Fruit fly (Drosophila melanogaster) whole organism, prepupa: Measurements from ENCODE around the gene RAF2.
A peak's percentile ranks its signal among the peaks of the same experiment; 100 is the strongest.

Experiments
- CG11294 ChIP-seq: fragments of 200-800 bp; sonication (Bioruptor generic); IDR thresholded peaks from 2 replicates; pipeline ENCODE4 v1.3.6; 2022; ENCODE audit warnings: missing biosample characterization, missing genetic modification characterization
- CG16779 ChIP-seq: fragments of 200-800 bp; sonication (Bioruptor generic); optimal IDR thresholded peaks from 3 replicates; lab custom pipeline; 2017; ENCODE audit warnings: missing biosample characterization, mild to moderate bottlenecking, missing genetic modification characterization
- CG31627 ChIP-seq: fragments of 200-800 bp; sonication (Bioruptor generic); optimal IDR thresholded peaks from 3 replicates; lab custom pipeline; 2016; ENCODE audit warnings: missing biosample characterization, missing genetic modification characterization
- CG32006 ChIP-seq: fragments of 200-800 bp; sonication (Bioruptor generic); optimal IDR thresholded peaks from 3 replicates; lab custom pipeline; 2017; ENCODE audit warnings: missing biosample characterization, mild to moderate bottlenecking, missing genetic modification characterization
- CG34406 ChIP-seq: fragments of 200-800 bp; sonication (Bioruptor generic); optimal IDR thresholded peaks from 3 replicates; lab custom pipeline; 2016; ENCODE audit warnings: missing biosample characterization, missing genetic modification characterization
- CG3919 ChIP-seq: fragments of 200-800 bp; sonication (Bioruptor generic); optimal IDR thresholded peaks from 3 replicates; lab custom pipeline; 2016; ENCODE audit warnings: missing biosample characterization, missing genetic modification characterization
- CG4318 ChIP-seq: fragments of 200-800 bp; sonication (Bioruptor generic); optimal IDR thresholded peaks from 3 replicates; lab custom pipeline; 2017; ENCODE audit warnings: missing biosample characterization, mild to moderate bottlenecking, missing genetic modification characterization
- CG6163 ChIP-seq: fragments of 200-800 bp; sonication (Bioruptor generic); IDR thresholded peaks from 3 replicates; pipeline ENCODE4 v1.3.6; 2022; ENCODE audit warnings: missing biosample characterization, missing genetic modification characterization
- CG6276 ChIP-seq: fragments of 200-800 bp; sonication (Bioruptor generic); optimal IDR thresholded peaks from 2 replicates; lab custom pipeline; 2017; ENCODE audit warnings: missing biosample characterization, mild to moderate bottlenecking, missing genetic modification characterization
- CG6792 ChIP-seq: fragments of 200-800 bp; sonication (Bioruptor generic); optimal IDR thresholded peaks from 3 replicates; lab custom pipeline; 2016; ENCODE audit warnings: missing biosample characterization, missing genetic modification characterization
- CG6854 ChIP-seq: fragments of 200-800 bp; sonication (Bioruptor generic); optimal IDR thresholded peaks from 2 replicates; lab custom pipeline; 2017; ENCODE audit warnings: missing biosample characterization, mild to moderate bottlenecking, missing genetic modification characterization
- CG8119 ChIP-seq: fragments of 200-800 bp; sonication (Bioruptor generic); IDR thresholded peaks from 3 replicates; pipeline ENCODE4 v1.3.6; 2022; ENCODE audit warnings: missing biosample characterization, missing genetic modification characterization
- CG8319 ChIP-seq: fragments of 200-800 bp; sonication (Bioruptor generic); optimal IDR thresholded peaks from 3 replicates; lab custom pipeline; 2016; ENCODE audit warnings: missing biosample characterization, missing genetic modification characterization
- CG8632 ChIP-seq: fragments of 200-800 bp; sonication (Bioruptor generic); optimal IDR thresholded peaks from 3 replicates; lab custom pipeline; 2016; ENCODE audit warnings: missing biosample characterization, missing genetic modification characterization
- CG9139 ChIP-seq: fragments of 200-800 bp; sonication (Bioruptor generic); optimal IDR thresholded peaks from 3 replicates; lab custom pipeline; 2017; ENCODE audit warnings: missing biosample characterization, mild to moderate bottlenecking, missing genetic modification characterization
- Eip75B ChIP-seq: fragments of 200-800 bp; sonication (Bioruptor generic); optimal IDR thresholded peaks from 3 replicates; lab custom pipeline; 2016; ENCODE audit warnings: missing biosample characterization, missing genetic modification characterization
- Eip78C ChIP-seq: fragments of 200-800 bp; sonication (Bioruptor generic); peaks from one replicate; lab custom pipeline; 2016; ENCODE audit warnings: missing biosample characterization, missing genetic modification characterization
- Eip93F ChIP-seq: fragments of 200-800 bp; sonication (Bioruptor generic); optimal IDR thresholded peaks from 2 replicates; lab custom pipeline; 2016; ENCODE audit warnings: missing biosample characterization, mild to moderate bottlenecking, missing genetic modification characterization
- Ets21C ChIP-seq: fragments of 200-800 bp; sonication (Bioruptor generic); optimal IDR thresholded peaks from 3 replicates; lab custom pipeline; 2016; ENCODE audit warnings: missing biosample characterization, missing genetic modification characterization
- Gug ChIP-seq: fragments of 200-800 bp; sonication (Bioruptor generic); IDR thresholded peaks from 2 replicates; pipeline ENCODE4 v1.3.6; 2022; ENCODE audit warnings: missing biosample characterization, missing genetic modification characterization
- Hr39 ChIP-seq: fragments of 200-800 bp; sonication (Bioruptor generic); optimal IDR thresholded peaks from 2 replicates; lab custom pipeline; 2016; ENCODE audit warnings: missing biosample characterization, missing genetic modification characterization
- Lpt ChIP-seq: fragments of 200-800 bp; sonication (Bioruptor generic); optimal IDR thresholded peaks from 3 replicates; lab custom pipeline; 2016; ENCODE audit warnings: missing biosample characterization, missing genetic modification characterization
- Met ChIP-seq: fragments of 200-800 bp; sonication (Bioruptor generic); optimal IDR thresholded peaks from 3 replicates; lab custom pipeline; 2016; ENCODE audit warnings: missing biosample characterization, missing genetic modification characterization
- Sox102F ChIP-seq: fragments of 200-800 bp; sonication (Bioruptor generic); optimal IDR thresholded peaks from 2 replicates; lab custom pipeline; 2016; ENCODE audit warnings: missing biosample characterization, mild to moderate bottlenecking, missing genetic modification characterization
- Sox15 ChIP-seq: fragments of 200-800 bp; sonication (Bioruptor generic); optimal IDR thresholded peaks from 3 replicates; lab custom pipeline; 2016; ENCODE audit warnings: missing biosample characterization, missing genetic modification characterization
- achi ChIP-seq: fragments of 200-800 bp; sonication (Bioruptor generic); optimal IDR thresholded peaks from 3 replicates; lab custom pipeline; 2016; ENCODE audit warnings: missing biosample characterization, missing genetic modification characterization
- acj6 ChIP-seq: fragments of 200-800 bp; sonication (Bioruptor generic); optimal IDR thresholded peaks from 3 replicates; lab custom pipeline; 2016; ENCODE audit warnings: missing biosample characterization, missing genetic modification characterization
- cyc ChIP-seq: fragments of 200-800 bp; sonication (Bioruptor generic); optimal IDR thresholded peaks from 3 replicates; lab custom pipeline; 2016; ENCODE audit warnings: missing biosample characterization, missing genetic modification characterization
- dac ChIP-seq: fragments of 200-800 bp; sonication (Bioruptor generic); optimal IDR thresholded peaks from 2 replicates; lab custom pipeline; 2017; ENCODE audit warnings: missing biosample characterization, mild to moderate bottlenecking, missing genetic modification characterization
- dsx ChIP-seq: fragments of 200-800 bp; optimal IDR thresholded peaks from 3 replicates; lab custom pipeline; 2019; ENCODE audit warnings: missing biosample characterization, mild to moderate bottlenecking, missing genetic modification characterization, moderate library complexity; ENCODE audit not compliant: poor library complexity, severe bottlenecking
- eg ChIP-seq: fragments of 200-800 bp; sonication (Bioruptor generic); IDR thresholded peaks from 3 replicates; pipeline ENCODE4 v1.3.6; 2022; ENCODE audit warnings: missing biosample characterization, missing genetic modification characterization
- fd59A ChIP-seq: fragments of 200-800 bp; sonication (Bioruptor generic); optimal IDR thresholded peaks from 2 replicates; lab custom pipeline; 2017; ENCODE audit warnings: missing biosample characterization, mild to moderate bottlenecking, missing genetic modification characterization, missing genetic modification reagents
- fkh ChIP-seq: fragments of 200-800 bp; sonication (Bioruptor generic); optimal IDR thresholded peaks from 3 replicates; lab custom pipeline; 2017; ENCODE audit warnings: missing biosample characterization, mild to moderate bottlenecking, missing genetic modification characterization, moderate library complexity
- spab ChIP-seq: fragments of 200-800 bp; sonication (Bioruptor generic); optimal IDR thresholded peaks from 2 replicates; lab custom pipeline; 2017; ENCODE audit warnings: missing biosample characterization, mild to moderate bottlenecking, missing genetic modification characterization, missing genetic modification reagents
- ss ChIP-seq, 2 experiments: fragments of 200-800 bp; sonication (Bioruptor generic); optimal IDR thresholded peaks; 2 replicates in 1 of 2; 3 replicates in 1 of 2; lab custom pipeline; 2017 to 2018; ENCODE audit warnings: mild to moderate bottlenecking in 2 of 2, missing biosample characterization in 2 of 2, missing genetic modification characterization in 2 of 2, moderate library complexity in 1 of 2
- svp ChIP-seq: fragments of 200-800 bp; sonication (Bioruptor generic); peaks from one replicate; lab custom pipeline; 2016; ENCODE audit warnings: missing biosample characterization, missing genetic modification characterization
- topi ChIP-seq: fragments of 200-800 bp; sonication (Bioruptor generic); optimal IDR thresholded peaks from 3 replicates; lab custom pipeline; 2016; ENCODE audit warnings: missing biosample characterization, missing genetic modification characterization
- vri ChIP-seq: fragments of 200-800 bp; sonication (Bioruptor generic); optimal IDR thresholded peaks from 3 replicates; lab custom pipeline; 2016; ENCODE audit warnings: missing biosample characterization, mild to moderate bottlenecking, missing genetic modification characterization

RAF2 gene

DNA sequence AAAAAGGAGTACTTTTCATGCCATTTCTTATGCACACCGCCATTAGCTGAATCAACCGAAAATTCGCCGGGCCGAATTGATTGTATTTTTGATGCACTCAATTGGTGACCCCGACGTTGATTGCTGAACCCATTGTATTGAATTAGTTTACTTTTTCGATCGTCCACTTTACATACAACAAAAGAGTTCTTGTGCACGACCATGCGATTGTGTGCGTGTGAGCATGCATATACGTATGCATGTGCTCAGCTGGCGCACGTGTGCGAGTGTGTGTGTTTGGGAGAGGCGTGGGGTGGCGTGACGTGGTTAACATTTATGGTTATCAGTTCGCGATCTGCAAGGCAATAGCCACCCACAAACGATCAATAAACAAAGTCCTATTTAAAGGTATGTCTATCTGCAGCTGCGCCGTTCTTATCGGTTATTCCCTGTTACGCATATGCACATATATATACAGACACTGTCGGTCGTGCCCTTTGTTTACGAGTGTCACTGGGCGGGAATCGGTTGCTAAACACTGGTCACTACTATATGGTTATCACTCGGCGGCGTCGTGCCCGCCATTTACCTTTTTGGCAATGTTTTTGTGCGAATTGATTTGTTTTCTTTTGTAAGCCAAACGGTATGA is 761 bp upstream of the RAF2 start (continued):
- TF ChIP-seq CG16779 (tag; lab: Kevin White, UChicago) (peak; percentile 68), CG32006 (no peak), CG6163 (GFP tag; lab: Robert Waterston, UW) (no peak), dsx (GFP tag; lab: Kevin White, UChicago) (peak; percentile 15), Hr39 (no peak), Ets21C (GFP tag; lab: Kevin White, UChicago) (no peak), fd59A (no peak), Eip93F (GFP tag; lab: Kevin White, UChicago) (no peak)

- TF ChIP-seq CG8319 (GFP tag; lab: Kevin White, UChicago) (no peak), Eip78C (GFP tag; lab: Kevin White, UChicago) (peak; percentile 37), topi (GFP tag; lab: Kevin White, UChicago) (no peak), svp (GFP tag; lab: Kevin White, UChicago) (peak; percentile 33), CG9139 (GFP tag; lab: Kevin White, UChicago) (no peak), CG4318 (GFP tag; lab: Kevin White, UChicago) (no peak)
Measured at dm6 chr3L:16390793-16391192, 4.7 kb downstream of the RAF2 start.

DNA sequence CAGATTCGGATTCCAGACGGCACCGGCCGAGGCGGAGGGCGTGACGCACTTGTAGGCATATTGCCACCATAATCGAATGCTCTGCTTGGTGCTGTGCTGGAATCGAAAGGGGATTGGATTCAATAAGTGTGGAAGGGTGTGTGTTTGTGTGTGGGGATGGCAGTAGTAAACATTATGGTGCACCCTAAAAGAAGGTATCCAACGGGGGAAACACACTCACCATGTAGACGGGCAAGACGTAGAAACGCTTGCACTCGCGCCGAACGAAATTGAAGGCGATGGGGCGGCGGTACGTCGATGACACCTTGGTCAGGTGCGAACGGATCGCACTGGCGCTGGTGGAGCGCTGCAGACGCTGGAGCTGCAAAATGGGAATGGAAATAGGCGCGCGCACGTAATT is 5.1 kb downstream of the RAF2 start:
- TF ChIP-seq acj6 (GFP tag; lab: Kevin White, UChicago) (no peak), dac (GFP tag; lab: Kevin White, UChicago) (no peak), CG6276 (GFP tag; lab: Kevin White, UChicago) (no peak), ss (GFP tag; optimal IDR thresholded peaks at IDR 0.05; lab: Kevin White, UChicago) (no peak), spab (no peak), Gug (GFP tag; lab: Robert Waterston, UW) (no peak), fkh (GFP tag; lab: Kevin White, UChicago) (no peak), Lpt (no peak), Eip93F (GFP tag; lab: Kevin White, UChicago) (no peak), CG11294 (GFP tag; lab: Robert Waterston, UW) (no peak), vri (GFP tag; lab: Kevin White, UChicago) (no peak), CG3919 (GFP tag; lab: Kevin White, UChicago) (no peak), Sox102F (no peak), achi (no peak), fd59A (no peak), topi (GFP tag; lab: Kevin White, UChicago) (no peak)
- TF ChIP-seq, all 60 proteins: peak for 0

DNA sequence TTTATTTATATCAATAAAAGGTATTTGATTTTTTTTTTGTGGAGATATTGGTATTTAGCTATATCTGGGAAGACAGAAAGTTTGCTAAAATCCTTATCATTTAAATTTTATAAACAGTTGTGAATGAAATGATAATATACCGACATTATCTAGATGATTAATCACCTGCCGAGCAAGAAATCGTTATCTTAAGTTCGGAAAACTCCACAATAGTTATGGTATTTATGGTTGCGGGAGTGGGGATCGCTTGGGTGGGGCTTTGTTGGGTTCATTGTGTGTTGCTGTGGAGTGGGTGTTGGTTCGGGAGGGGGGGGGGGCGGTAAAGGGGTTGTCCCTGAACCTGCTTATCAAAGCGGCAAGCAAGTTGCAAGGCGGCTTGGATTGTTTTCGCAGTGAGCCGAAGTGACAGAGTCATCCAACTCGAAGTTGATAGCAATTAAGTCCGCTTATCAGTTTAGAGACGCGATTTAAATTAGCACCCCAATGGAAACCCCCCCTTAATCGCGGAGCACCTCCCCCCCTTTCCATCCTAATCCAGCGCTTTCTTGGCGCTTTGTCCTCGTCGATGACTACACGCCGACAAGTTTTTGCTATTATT is 6.2 kb downstream of the RAF2 start:
- no peak for TF ChIP-seq dac (GFP tag; lab: Kevin White, UChicago)
- TF ChIP-seq eg, result no peak
- no peak for TF ChIP-seq Met
- no peak for TF ChIP-seq svp (GFP tag; lab: Kevin White, UChicago)
- no peak for TF ChIP-seq CG34406 (GFP tag; lab: Kevin White, UChicago)
- TF ChIP-seq Eip93F (GFP tag; lab: Kevin White, UChicago), result no peak

- TF ChIP-seq svp (GFP tag; lab: Kevin White, UChicago) (peak; percentile 18), CG6792 (GFP tag; lab: Kevin White, UChicago) (no peak), Eip78C (GFP tag; lab: Kevin White, UChicago) (peak; percentile 30), Lpt (no peak), CG8119 (GFP tag; lab: Robert Waterston, UW) (0 out of 3 replicates have a peak, but pooled peaks have one; percentile 14), CG8319 (GFP tag; lab: Kevin White, UChicago) (no peak), cyc (GFP tag; lab: Kevin White, UChicago) (no peak), CG6854 (GFP tag; lab: Kevin White, UChicago) (no peak), Sox15 (GFP tag; lab: Kevin White, UChicago) (no peak), CG31627 (GFP tag; lab: Kevin White, UChicago) (no peak), Eip75B (GFP tag; lab: Kevin White, UChicago) (no peak), fkh (GFP tag; lab: Kevin White, UChicago) (no peak), achi (no peak), CG6163 (GFP tag; lab: Robert Waterston, UW) (0 out of 3 replicates have a peak, but pooled peaks have one; percentile 20), CG32006 (peak; percentile 37), CG8632 (GFP tag; lab: Kevin White, UChicago) (no peak), spab (no peak), CG11294 (GFP tag; lab: Robert Waterston, UW) (no peak), CG6276 (GFP tag; lab: Kevin White, UChicago) (peak; percentile 7), topi (GFP tag; lab: Kevin White, UChicago) (no peak), eg (peak; percentile 23; the same call in 1 of the 3 replicates)
Measured at dm6 chr3L:16392874-16393273, 6.7 kb downstream of the RAF2 start.
